Fruit fly (Drosophila melanogaster) whole organism, embryonic: ENCODE results near the gene pnt.

ENCODE experiments used
- B-H2 ChIP-seq: fragments of 200-800 bp; sonication (Bioruptor generic); optimal IDR thresholded peaks from 2 replicates; lab custom pipeline; 2018; ENCODE audit warnings: missing biosample characterization, mild to moderate bottlenecking, missing genetic modification characterization
- Bdp1 ChIP-seq: fragments of 200-800 bp; sonication (Bioruptor generic); optimal IDR thresholded peaks from 3 replicates; lab custom pipeline; 2016; ENCODE audit warnings: missing biosample characterization, missing genetic modification characterization
- Blimp-1 ChIP-seq: fragments of 200-800 bp; sonication (Bioruptor generic); optimal IDR thresholded peaks from 3 replicates; lab custom pipeline; 2018; ENCODE audit warnings: missing biosample characterization, missing genetic modification characterization, mild to moderate bottlenecking, moderate library complexity, missing genetic modification reagents
- CG10147 ChIP-seq: fragments of 200-800 bp; sonication (Bioruptor generic); optimal IDR thresholded peaks from 2 replicates; lab custom pipeline; 2019; ENCODE audit warnings: missing biosample characterization, mild to moderate bottlenecking, missing genetic modification characterization, moderate library complexity
- CG1024 ChIP-seq: fragments of 200-800 bp; sonication (Bioruptor generic); IDR thresholded peaks from 2 replicates; pipeline ENCODE4 v1.3.6; 2022; ENCODE audit warnings: missing biosample characterization, missing genetic modification characterization
- CG11504 ChIP-seq: fragments of 200-800 bp; sonication (Bioruptor generic); optimal IDR thresholded peaks from 3 replicates; lab custom pipeline; 2019; ENCODE audit warnings: missing biosample characterization, mild to moderate bottlenecking, missing genetic modification characterization, moderate library complexity
- CG13624 ChIP-seq: fragments of 200-800 bp; sonication (Bioruptor generic); optimal IDR thresholded peaks from 2 replicates; lab custom pipeline; 2016; ENCODE audit warnings: missing biosample characterization, missing genetic modification characterization
- CG14710 ChIP-seq: fragments of 200-800 bp; sonication (Bioruptor generic); optimal IDR thresholded peaks from 3 replicates; lab custom pipeline; 2019; ENCODE audit warnings: missing biosample characterization, mild to moderate bottlenecking, missing genetic modification characterization, moderate library complexity
- CG1647 ChIP-seq: fragments of 200-800 bp; sonication (Bioruptor generic); optimal IDR thresholded peaks from 3 replicates; lab custom pipeline; 2016; ENCODE audit warnings: missing biosample characterization, missing genetic modification characterization
- CG17359 ChIP-seq: fragments of 200-800 bp; sonication (Bioruptor generic); optimal IDR thresholded peaks from 3 replicates; lab custom pipeline; 2018; ENCODE audit warnings: missing biosample characterization, mild to moderate bottlenecking, missing genetic modification characterization, moderate library complexity
- CG17829 ChIP-seq: fragments of 200-800 bp; optimal IDR thresholded peaks from 2 replicates; lab custom pipeline; 2019; ENCODE audit warnings: missing biosample characterization, mild to moderate bottlenecking, missing genetic modification characterization, moderate library complexity
- CG18476 ChIP-seq: fragments of 200-800 bp; sonication (Bioruptor generic); optimal IDR thresholded peaks from 2 replicates; lab custom pipeline; 2016; ENCODE audit warnings: missing biosample characterization, mild to moderate bottlenecking, missing genetic modification characterization
- CG2199 ChIP-seq: fragments of 200-800 bp; sonication (Bioruptor generic); IDR thresholded peaks from 3 replicates; pipeline ENCODE4 v1.3.6; 2022; ENCODE audit warnings: missing biosample characterization, missing genetic modification characterization
- CG30403 ChIP-seq: fragments of 200-800 bp; sonication (Bioruptor generic); optimal IDR thresholded peaks from 3 replicates; lab custom pipeline; 2016; ENCODE audit warnings: missing biosample characterization, missing genetic modification characterization
- CG3163 ChIP-seq: fragments of 200-800 bp; sonication (Bioruptor generic); optimal IDR thresholded peaks from 3 replicates; lab custom pipeline; 2016; ENCODE audit warnings: missing biosample characterization, missing genetic modification characterization
- CG6813 ChIP-seq: fragments of 200-800 bp; sonication (Bioruptor generic); optimal IDR thresholded peaks from 2 replicates; lab custom pipeline; 2017; ENCODE audit warnings: missing biosample characterization, missing genetic modification characterization, mild to moderate bottlenecking, moderate library complexity, missing genetic modification reagents
- CG7372 ChIP-seq: fragments of 200-800 bp; sonication (Bioruptor generic); IDR thresholded peaks from 2 replicates; pipeline ENCODE4 v1.3.6; 2022; ENCODE audit warnings: missing biosample characterization, missing genetic modification characterization
- CG7987 ChIP-seq: fragments of 200-800 bp; sonication (Bioruptor generic); optimal IDR thresholded peaks from 2 replicates; lab custom pipeline; 2018; ENCODE audit warnings: missing biosample characterization, mild to moderate bottlenecking, missing genetic modification characterization, moderate library complexity
- CG8089 ChIP-seq: fragments of 200-800 bp; sonication (Bioruptor generic); optimal IDR thresholded peaks from 3 replicates; lab custom pipeline; 2016; ENCODE audit warnings: missing biosample characterization, missing genetic modification characterization
- CG8478 ChIP-seq: fragments of >200 bp; optimal IDR thresholded peaks from 2 replicates; lab custom pipeline; 2018
- CG8944 ChIP-seq: fragments of 200-800 bp; sonication (Bioruptor generic); optimal IDR thresholded peaks from 3 replicates; lab custom pipeline; 2016; ENCODE audit warnings: missing biosample characterization, missing genetic modification characterization
- CG9797 ChIP-seq: fragments of 200-800 bp; sonication (Bioruptor generic); optimal IDR thresholded peaks from 3 replicates; lab custom pipeline; 2018; ENCODE audit warnings: missing biosample characterization, mild to moderate bottlenecking, missing genetic modification characterization
- Dek ChIP-seq: fragments of 200-800 bp; sonication (Bioruptor generic); optimal IDR thresholded peaks from 3 replicates; lab custom pipeline; 2019; ENCODE audit warnings: missing biosample characterization, mild to moderate bottlenecking, missing genetic modification characterization, moderate library complexity
- Jarid2 ChIP-seq: fragments of 200-800 bp; sonication (Bioruptor generic); optimal IDR thresholded peaks from 3 replicates; lab custom pipeline; 2017; ENCODE audit warnings: mild to moderate bottlenecking, missing biosample characterization, missing genetic modification reagents, missing genetic modification characterization
- Lim3 ChIP-seq: fragments of 200-800 bp; sonication (Bioruptor generic); IDR thresholded peaks from 2 replicates; pipeline ENCODE4 v1.3.6; 2022; ENCODE audit warnings: missing biosample characterization, missing genetic modification characterization
- NFAT ChIP-seq: fragments of 200-800 bp; sonication (Bioruptor generic); IDR thresholded peaks from 2 replicates; pipeline ENCODE4 v1.3.6; 2022; ENCODE audit warnings: missing biosample characterization, missing genetic modification characterization
- Nf-YA ChIP-seq: fragments of 200-800 bp; sonication (Bioruptor generic); IDR thresholded peaks from 2 replicates; pipeline ENCODE4 v1.3.6; 2022; ENCODE audit warnings: missing biosample characterization, missing genetic modification characterization
- Oli ChIP-seq: fragments of 200-800 bp; sonication (Bioruptor generic); optimal IDR thresholded peaks from 2 replicates; lab custom pipeline; 2018; ENCODE audit warnings: missing biosample characterization, mild to moderate bottlenecking, missing genetic modification characterization, moderate library complexity
- Sry-δ ChIP-seq: fragments of 200-800 bp; sonication (Bioruptor generic); optimal IDR thresholded peaks from 2 replicates; lab custom pipeline; 2016; ENCODE audit warnings: missing biosample characterization, missing genetic modification characterization
- ato ChIP-seq: fragments of 200-800 bp; sonication (Bioruptor generic); IDR thresholded peaks from 2 replicates; pipeline ENCODE4 v1.3.6; 2022; ENCODE audit warnings: missing biosample characterization, missing genetic modification characterization; ENCODE audit not compliant: partially characterized antibody
- cad ChIP-seq: fragments of >200 bp; optimal IDR thresholded peaks from 2 replicates; lab custom pipeline; 2017; ENCODE audit warnings: missing biosample characterization, missing genetic modification characterization
- chm ChIP-seq: fragments of 200-800 bp; sonication (Bioruptor generic); IDR thresholded peaks from 2 replicates; pipeline ENCODE4 v1.3.6; 2022; ENCODE audit warnings: missing biosample characterization, missing genetic modification characterization
- exex ChIP-seq: fragments of 200-800 bp; sonication (Bioruptor generic); optimal IDR thresholded peaks from 4 replicates; lab custom pipeline; 2018; ENCODE audit warnings: missing biosample characterization, mild to moderate bottlenecking, missing genetic modification characterization, moderate library complexity
- fd102C ChIP-seq: fragments of 200-800 bp; sonication (Bioruptor generic); optimal IDR thresholded peaks from 2 replicates; lab custom pipeline; 2018; ENCODE audit warnings: missing biosample characterization, mild to moderate bottlenecking, missing genetic modification characterization, moderate library complexity
- gcm ChIP-seq: fragments of 200-800 bp; sonication (Bioruptor generic); optimal IDR thresholded peaks from 2 replicates; lab custom pipeline; 2019; ENCODE audit warnings: missing biosample characterization, mild to moderate bottlenecking, missing genetic modification characterization, moderate library complexity
- gsb-n ChIP-seq: fragments of 200-800 bp; sonication (Bioruptor generic); optimal IDR thresholded peaks from 3 replicates; lab custom pipeline; 2018; ENCODE audit warnings: missing biosample characterization, mild to moderate bottlenecking, missing genetic modification characterization
- hkb ChIP-seq, 2 experiments: fragments of 200-800 bp in 1 of 2; fragments of >200 bp in 1 of 2; sonication (Bioruptor generic) in 1 of 2; IDR thresholded peaks in 1 of 2; optimal IDR thresholded peaks in 1 of 2; 2 replicates each; pipeline versions ENCODE4 v1.3.6 to Lab custom; 2017 to 2022; ENCODE audit warnings: missing biosample characterization in 1 of 2, missing genetic modification characterization in 1 of 2
- jigr1 ChIP-seq: fragments of 200-800 bp; sonication (Bioruptor generic); IDR thresholded peaks from 3 replicates; pipeline ENCODE4 v1.3.6; 2022; ENCODE audit warnings: missing biosample characterization, missing genetic modification characterization
- kah ChIP-seq: fragments of 200-800 bp; sonication (Bioruptor generic); optimal IDR thresholded peaks from 2 replicates; lab custom pipeline; 2018; ENCODE audit warnings: missing biosample characterization, mild to moderate bottlenecking, missing genetic modification characterization
- kni ChIP-seq: fragments of 200-800 bp; sonication (Bioruptor generic); optimal IDR thresholded peaks from 3 replicates; lab custom pipeline; 2017; ENCODE audit warnings: mild to moderate bottlenecking, missing biosample characterization, missing genetic modification reagents, missing genetic modification characterization
- nom ChIP-seq: fragments of 200-800 bp; sonication (Bioruptor generic); optimal IDR thresholded peaks from 2 replicates; lab custom pipeline; 2017; ENCODE audit warnings: missing biosample characterization, missing genetic modification characterization, mild to moderate bottlenecking, moderate library complexity, missing genetic modification reagents
- run ChIP-seq: fragments of 200-800 bp; sonication (Bioruptor generic); optimal IDR thresholded peaks from 3 replicates; lab custom pipeline; 2018; ENCODE audit warnings: missing biosample characterization, mild to moderate bottlenecking, missing genetic modification characterization
- sima ChIP-seq: fragments of 200-800 bp; sonication (Bioruptor generic); optimal IDR thresholded peaks from 2 replicates; lab custom pipeline; 2016; ENCODE audit warnings: missing biosample characterization, missing genetic modification characterization
- sob ChIP-seq: fragments of 200-800 bp; sonication (Bioruptor generic); IDR thresholded peaks from 2 replicates; pipeline ENCODE4 v1.3.6; 2022; ENCODE audit warnings: missing biosample characterization, missing genetic modification characterization
- sqz ChIP-seq: fragments of 200-800 bp; sonication (Bioruptor generic); optimal IDR thresholded peaks from 3 replicates; lab custom pipeline; 2018; ENCODE audit warnings: missing biosample characterization, mild to moderate bottlenecking, missing genetic modification characterization
- wek ChIP-seq: fragments of 200-800 bp; sonication (Bioruptor generic); optimal IDR thresholded peaks from 3 replicates; lab custom pipeline; 2018; ENCODE audit warnings: missing biosample characterization, mild to moderate bottlenecking, missing genetic modification characterization, moderate library complexity

pnt gene

dm6 chr3R:23260569-23260968 lies 85.4 kb downstream of the pnt start:
- TF ChIP-seq CG2199 (GFP tag; lab: Robert Waterston, UW) (peak; percentile 92), CG7987 (GFP tag; lab: Kevin White, UChicago) (no peak), Sry-δ (GFP tag; lab: Kevin White, UChicago) (no peak)

dm6 chr3R:23258524-23258923 lies 87.4 kb downstream of the pnt start:
- TF ChIP-seq kah (peak; percentile 69), Blimp-1 (GFP tag; lab: Kevin White, UChicago) (peak; percentile 77), ato (GFP tag; lab: Robert Waterston, UW) (no peak)
- TF ChIP-seq, all 482 proteins: peak for 2

- TF ChIP-seq fd102C (peak; percentile 59), CG8944 (GFP tag; lab: Kevin White, UChicago) (no peak), gsb-n (tag; lab: Kevin White, UChicago) (peak; percentile 95), nom (GFP tag; lab: Kevin White, UChicago) (no peak), kni (GFP tag; lab: Kevin White, UChicago) (no peak), CG10147 (GFP tag; lab: Kevin White, UChicago) (peak; percentile 66), CG3163 (GFP tag; lab: Kevin White, UChicago) (no peak), gcm (GFP tag; lab: Kevin White, UChicago) (peak; percentile 93), CG8478 (lab: Kevin White, UChicago) (no peak), CG1647 (GFP tag; lab: Kevin White, UChicago) (no peak), CG9797 (no peak), CG17829 (tag; lab: Kevin White, UChicago) (peak; percentile 96), wek (GFP tag; lab: Kevin White, UChicago) (no peak), Oli (peak; percentile 88), B-H2 (GFP tag; lab: Kevin White, UChicago) (peak; percentile 64), CG30403 (GFP tag; lab: Kevin White, UChicago) (peak; percentile 88), sima (GFP tag; lab: Kevin White, UChicago) (no peak), CG18476 (GFP tag; lab: Kevin White, UChicago) (no peak), run (tag; lab: Kevin White, UChicago) (peak; percentile 77), sob (GFP tag; lab: Robert Waterston, UW) (peak; percentile 94), CG14710 (tag; lab: Kevin White, UChicago) (peak; percentile 87), sqz (peak; percentile 25), Bdp1 (GFP tag; lab: Kevin White, UChicago) (peak; percentile 42), Lim3 (peak; percentile 67), Nf-YA (GFP tag; lab: Robert Waterston, UW) (0 out of 2 replicates have a peak, but pooled peaks have one; percentile 17), CG17359 (tag; lab: Kevin White, UChicago) (peak; percentile 83), hkb (optimal IDR thresholded peaks at IDR 0.05; lab: Kevin White, UChicago) (no peak), hkb (GFP tag; IDR thresholded peaks at IDR 0.05; lab: Robert Waterston, UW) (peak; percentile 88), CG13624 (GFP tag; lab: Kevin White, UChicago) (no peak), CG8089 (GFP tag; lab: Kevin White, UChicago) (no peak), CG7987 (GFP tag; lab: Kevin White, UChicago) (no peak), CG11504 (tag; lab: Kevin White, UChicago) (no peak), CG1024 (GFP tag; lab: Robert Waterston, UW) (peak; percentile 43; the same call in 1 of the 2 replicates), cad (no peak), NFAT (GFP tag; lab: Robert Waterston, UW) (no peak), exex (tag; lab: Kevin White, UChicago) (peak; percentile 62), jigr1 (peak; percentile 53; the same call in 1 of the 3 replicates), CG6813 (GFP tag; lab: Kevin White, UChicago) (peak; percentile 66), Jarid2 (GFP tag; lab: Kevin White, UChicago) (peak; percentile 51), Dek (tag; lab: Kevin White, UChicago) (peak; percentile 91), CG7372 (peak; percentile 89), chm (GFP tag; lab: Robert Waterston, UW) (no peak)
Observed at dm6 chr3R:23257986-23258427, 88.0 kb downstream of the pnt start, which contains the start of the genes wda and Pex11c. Gene wda (minus strand): TSS chr3R:23258087. Gene Pex11c (plus strand): TSS chr3R:23258365.
